Fruit fly (Drosophila melanogaster) whole organism, prepupa: ENCODE results near the gene CG1983.

Experiments
- Blimp-1 ChIP-seq: fragments of 200-800 bp; sonication (Bioruptor generic); optimal IDR thresholded peaks from 3 replicates; lab custom pipeline; 2017; ENCODE audit warnings: missing biosample characterization, missing genetic modification characterization, mild to moderate bottlenecking, moderate library complexity, missing genetic modification reagents
- CG10631 ChIP-seq: fragments of 200-800 bp; sonication (Bioruptor generic); optimal IDR thresholded peaks from 2 replicates; lab custom pipeline; 2016; ENCODE audit warnings: missing biosample characterization, missing genetic modification characterization
- CG10669 ChIP-seq: fragments of 200-800 bp; sonication (Bioruptor generic); optimal IDR thresholded peaks from 3 replicates; lab custom pipeline; 2018; ENCODE audit warnings: missing biosample characterization, mild to moderate bottlenecking, missing genetic modification characterization, moderate library complexity
- CG11294 ChIP-seq: fragments of 200-800 bp; sonication (Bioruptor generic); IDR thresholded peaks from 2 replicates; pipeline ENCODE4 v1.3.6; 2022; ENCODE audit warnings: missing biosample characterization, missing genetic modification characterization
- CG11902 ChIP-seq: fragments of 200-800 bp; sonication (Bioruptor generic); optimal IDR thresholded peaks from 3 replicates; lab custom pipeline; 2016; ENCODE audit warnings: missing biosample characterization, missing genetic modification characterization
- CG15336 ChIP-seq: fragments of 200-800 bp; sonication (Bioruptor generic); IDR thresholded peaks from 2 replicates; pipeline ENCODE4 v1.3.6; 2022; ENCODE audit warnings: missing biosample characterization, missing genetic modification characterization
- CG1621 ChIP-seq: fragments of 200-800 bp; sonication (Bioruptor generic); optimal IDR thresholded peaks from 3 replicates; lab custom pipeline; 2018; ENCODE audit warnings: missing biosample characterization, mild to moderate bottlenecking, missing genetic modification characterization
- CG3032 ChIP-seq: fragments of 200-800 bp; optimal IDR thresholded peaks from 2 replicates; lab custom pipeline; 2019; ENCODE audit warnings: missing biosample characterization, mild to moderate bottlenecking, missing genetic modification characterization, moderate library complexity
- CG31627 ChIP-seq: fragments of 200-800 bp; sonication (Bioruptor generic); optimal IDR thresholded peaks from 3 replicates; lab custom pipeline; 2016; ENCODE audit warnings: missing biosample characterization, missing genetic modification characterization
- CG34406 ChIP-seq: fragments of 200-800 bp; sonication (Bioruptor generic); optimal IDR thresholded peaks from 3 replicates; lab custom pipeline; 2016; ENCODE audit warnings: missing biosample characterization, missing genetic modification characterization
- CG3919 ChIP-seq: fragments of 200-800 bp; sonication (Bioruptor generic); optimal IDR thresholded peaks from 3 replicates; lab custom pipeline; 2016; ENCODE audit warnings: missing biosample characterization, missing genetic modification characterization
- CG4318 ChIP-seq: fragments of 200-800 bp; sonication (Bioruptor generic); optimal IDR thresholded peaks from 3 replicates; lab custom pipeline; 2017; ENCODE audit warnings: missing biosample characterization, mild to moderate bottlenecking, missing genetic modification characterization
- CG6163 ChIP-seq: fragments of 200-800 bp; sonication (Bioruptor generic); IDR thresholded peaks from 3 replicates; pipeline ENCODE4 v1.3.6; 2022; ENCODE audit warnings: missing biosample characterization, missing genetic modification characterization
- CG6276 ChIP-seq: fragments of 200-800 bp; sonication (Bioruptor generic); optimal IDR thresholded peaks from 2 replicates; lab custom pipeline; 2017; ENCODE audit warnings: missing biosample characterization, mild to moderate bottlenecking, missing genetic modification characterization
- CG6792 ChIP-seq: fragments of 200-800 bp; sonication (Bioruptor generic); optimal IDR thresholded peaks from 3 replicates; lab custom pipeline; 2016; ENCODE audit warnings: missing biosample characterization, missing genetic modification characterization
- CG6808 ChIP-seq: fragments of 200-800 bp; sonication (Bioruptor generic); optimal IDR thresholded peaks from 3 replicates; lab custom pipeline; 2017; ENCODE audit warnings: missing biosample characterization, missing genetic modification characterization, mild to moderate bottlenecking, moderate library complexity, missing genetic modification reagents
- CG8119 ChIP-seq: fragments of 200-800 bp; sonication (Bioruptor generic); IDR thresholded peaks from 3 replicates; pipeline ENCODE4 v1.3.6; 2022; ENCODE audit warnings: missing biosample characterization, missing genetic modification characterization
- CG8632 ChIP-seq: fragments of 200-800 bp; sonication (Bioruptor generic); optimal IDR thresholded peaks from 3 replicates; lab custom pipeline; 2016; ENCODE audit warnings: missing biosample characterization, missing genetic modification characterization
- CG9139 ChIP-seq: fragments of 200-800 bp; sonication (Bioruptor generic); optimal IDR thresholded peaks from 3 replicates; lab custom pipeline; 2017; ENCODE audit warnings: missing biosample characterization, mild to moderate bottlenecking, missing genetic modification characterization
- Eip78C ChIP-seq: fragments of 200-800 bp; sonication (Bioruptor generic); peaks from one replicate; lab custom pipeline; 2016; ENCODE audit warnings: missing biosample characterization, missing genetic modification characterization
- Eip93F ChIP-seq: fragments of 200-800 bp; sonication (Bioruptor generic); optimal IDR thresholded peaks from 2 replicates; lab custom pipeline; 2016; ENCODE audit warnings: missing biosample characterization, mild to moderate bottlenecking, missing genetic modification characterization
- Ets21C ChIP-seq: fragments of 200-800 bp; sonication (Bioruptor generic); optimal IDR thresholded peaks from 3 replicates; lab custom pipeline; 2016; ENCODE audit warnings: missing biosample characterization, missing genetic modification characterization
- Ets96B ChIP-seq: fragments of 200-800 bp; optimal IDR thresholded peaks from 2 replicates; lab custom pipeline; 2019; ENCODE audit warnings: missing biosample characterization, mild to moderate bottlenecking, missing genetic modification characterization, moderate library complexity
- Hr38 ChIP-seq: sonication (Bioruptor generic); optimal IDR thresholded peaks from 2 replicates; lab custom pipeline; 2016; ENCODE audit warnings: missing biosample characterization, missing genetic modification characterization
- Hr4 ChIP-seq: fragments of 200-800 bp; sonication (Bioruptor generic); optimal IDR thresholded peaks from 3 replicates; lab custom pipeline; 2016; ENCODE audit warnings: missing biosample characterization, missing genetic modification characterization
- Lpt ChIP-seq: fragments of 200-800 bp; sonication (Bioruptor generic); optimal IDR thresholded peaks from 3 replicates; lab custom pipeline; 2016; ENCODE audit warnings: missing biosample characterization, missing genetic modification characterization
- OdsH ChIP-seq: fragments of 200-800 bp; sonication (Bioruptor generic); optimal IDR thresholded peaks from 3 replicates; lab custom pipeline; 2016; ENCODE audit warnings: missing biosample characterization, missing genetic modification characterization
- Smox ChIP-seq: fragments of 200-800 bp; sonication (Bioruptor generic); optimal IDR thresholded peaks from 3 replicates; lab custom pipeline; 2016; ENCODE audit warnings: missing biosample characterization, missing genetic modification characterization
- Sox102F ChIP-seq: fragments of 200-800 bp; sonication (Bioruptor generic); optimal IDR thresholded peaks from 2 replicates; lab custom pipeline; 2016; ENCODE audit warnings: missing biosample characterization, mild to moderate bottlenecking, missing genetic modification characterization
- Sox14 ChIP-seq: fragments of 200-800 bp; sonication (Bioruptor generic); optimal IDR thresholded peaks from 3 replicates; lab custom pipeline; 2016; ENCODE audit warnings: missing biosample characterization, missing genetic modification characterization
- Sox15 ChIP-seq: fragments of 200-800 bp; sonication (Bioruptor generic); optimal IDR thresholded peaks from 3 replicates; lab custom pipeline; 2016; ENCODE audit warnings: missing biosample characterization, missing genetic modification characterization
- achi ChIP-seq: fragments of 200-800 bp; sonication (Bioruptor generic); optimal IDR thresholded peaks from 3 replicates; lab custom pipeline; 2016; ENCODE audit warnings: missing biosample characterization, missing genetic modification characterization
- acj6 ChIP-seq: fragments of 200-800 bp; sonication (Bioruptor generic); optimal IDR thresholded peaks from 3 replicates; lab custom pipeline; 2016; ENCODE audit warnings: missing biosample characterization, missing genetic modification characterization
- dac ChIP-seq: fragments of 200-800 bp; sonication (Bioruptor generic); optimal IDR thresholded peaks from 2 replicates; lab custom pipeline; 2017; ENCODE audit warnings: missing biosample characterization, mild to moderate bottlenecking, missing genetic modification characterization
- dsx ChIP-seq: fragments of 200-800 bp; optimal IDR thresholded peaks from 3 replicates; lab custom pipeline; 2019; ENCODE audit warnings: missing biosample characterization, mild to moderate bottlenecking, missing genetic modification characterization, moderate library complexity; ENCODE audit not compliant: poor library complexity, severe bottlenecking
- eg ChIP-seq: fragments of 200-800 bp; sonication (Bioruptor generic); IDR thresholded peaks from 3 replicates; pipeline ENCODE4 v1.3.6; 2022; ENCODE audit warnings: missing biosample characterization, missing genetic modification characterization
- esn ChIP-seq: fragments of 200-800 bp; sonication (Bioruptor generic); optimal IDR thresholded peaks from 2 replicates; lab custom pipeline; 2016; ENCODE audit warnings: missing biosample characterization, mild to moderate bottlenecking, missing genetic modification characterization, moderate library complexity
- fd85E ChIP-seq: fragments of 200-800 bp; sonication (Bioruptor generic); optimal IDR thresholded peaks from 3 replicates; lab custom pipeline; 2016; ENCODE audit warnings: missing biosample characterization, missing genetic modification characterization
- fkh ChIP-seq: fragments of 200-800 bp; sonication (Bioruptor generic); optimal IDR thresholded peaks from 3 replicates; lab custom pipeline; 2017; ENCODE audit warnings: missing biosample characterization, mild to moderate bottlenecking, missing genetic modification characterization, moderate library complexity
- lz ChIP-seq: fragments of 200-800 bp; sonication (Bioruptor generic); optimal IDR thresholded peaks from 3 replicates; lab custom pipeline; 2016; ENCODE audit warnings: missing biosample characterization, missing genetic modification characterization
- net ChIP-seq: fragments of 200-800 bp; sonication (Bioruptor generic); optimal IDR thresholded peaks from 3 replicates; lab custom pipeline; 2016; ENCODE audit warnings: missing biosample characterization, missing genetic modification characterization
- salr ChIP-seq, 2 experiments: fragments of 200-800 bp; sonication (Bioruptor generic); optimal IDR thresholded peaks; 3 replicates each; lab custom pipeline; 2016 to 2018; ENCODE audit warnings: missing biosample characterization in 2 of 2, missing genetic modification characterization in 2 of 2, mild to moderate bottlenecking in 1 of 2
- spab ChIP-seq: fragments of 200-800 bp; sonication (Bioruptor generic); optimal IDR thresholded peaks from 2 replicates; lab custom pipeline; 2017; ENCODE audit warnings: missing biosample characterization, mild to moderate bottlenecking, missing genetic modification characterization, missing genetic modification reagents
- ss ChIP-seq, 2 experiments: fragments of 200-800 bp; sonication (Bioruptor generic); optimal IDR thresholded peaks; 2 replicates in 1 of 2; 3 replicates in 1 of 2; lab custom pipeline; 2017 to 2018; ENCODE audit warnings: mild to moderate bottlenecking in 2 of 2, missing biosample characterization in 2 of 2, missing genetic modification characterization in 2 of 2, moderate library complexity in 1 of 2
- svp ChIP-seq: fragments of 200-800 bp; sonication (Bioruptor generic); peaks from one replicate; lab custom pipeline; 2016; ENCODE audit warnings: missing biosample characterization, missing genetic modification characterization
- vri ChIP-seq: fragments of 200-800 bp; sonication (Bioruptor generic); optimal IDR thresholded peaks from 3 replicates; lab custom pipeline; 2016; ENCODE audit warnings: missing biosample characterization, mild to moderate bottlenecking, missing genetic modification characterization

Gene CG1983

DNA sequence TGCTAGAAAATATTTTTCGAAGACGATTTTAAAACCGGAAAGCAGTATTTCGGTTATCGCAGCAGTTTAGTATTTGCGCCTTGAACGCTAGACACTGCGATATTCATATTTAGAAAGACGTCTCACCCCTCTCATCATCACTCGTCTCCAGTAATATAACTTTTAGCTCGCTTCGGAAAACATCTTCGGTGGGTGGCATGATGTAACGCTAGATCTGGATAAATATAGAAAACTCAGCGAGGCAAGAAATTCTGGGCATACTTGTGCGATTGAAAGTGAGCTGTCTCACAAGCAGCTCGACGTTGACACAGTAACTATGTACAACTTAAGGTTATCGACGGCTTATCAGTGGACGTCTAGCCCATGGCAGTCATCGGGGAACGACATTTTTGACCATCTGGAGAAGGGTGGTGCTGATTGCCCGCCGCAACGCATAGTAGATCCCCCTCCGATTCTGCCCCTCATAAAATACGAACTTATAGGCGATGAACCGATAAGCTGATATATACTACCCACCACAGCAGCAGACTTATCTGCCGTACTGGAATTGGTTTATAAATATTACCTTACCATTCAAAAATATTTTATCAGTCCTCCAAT lies 26.6 kb upstream of the CG1983 start:
- peak; percentile 19 for TF ChIP-seq svp (GFP tag; lab: Kevin White, UChicago)
- no peak for TF ChIP-seq CG15336 (GFP tag; lab: Robert Waterston, UW)

DNA sequence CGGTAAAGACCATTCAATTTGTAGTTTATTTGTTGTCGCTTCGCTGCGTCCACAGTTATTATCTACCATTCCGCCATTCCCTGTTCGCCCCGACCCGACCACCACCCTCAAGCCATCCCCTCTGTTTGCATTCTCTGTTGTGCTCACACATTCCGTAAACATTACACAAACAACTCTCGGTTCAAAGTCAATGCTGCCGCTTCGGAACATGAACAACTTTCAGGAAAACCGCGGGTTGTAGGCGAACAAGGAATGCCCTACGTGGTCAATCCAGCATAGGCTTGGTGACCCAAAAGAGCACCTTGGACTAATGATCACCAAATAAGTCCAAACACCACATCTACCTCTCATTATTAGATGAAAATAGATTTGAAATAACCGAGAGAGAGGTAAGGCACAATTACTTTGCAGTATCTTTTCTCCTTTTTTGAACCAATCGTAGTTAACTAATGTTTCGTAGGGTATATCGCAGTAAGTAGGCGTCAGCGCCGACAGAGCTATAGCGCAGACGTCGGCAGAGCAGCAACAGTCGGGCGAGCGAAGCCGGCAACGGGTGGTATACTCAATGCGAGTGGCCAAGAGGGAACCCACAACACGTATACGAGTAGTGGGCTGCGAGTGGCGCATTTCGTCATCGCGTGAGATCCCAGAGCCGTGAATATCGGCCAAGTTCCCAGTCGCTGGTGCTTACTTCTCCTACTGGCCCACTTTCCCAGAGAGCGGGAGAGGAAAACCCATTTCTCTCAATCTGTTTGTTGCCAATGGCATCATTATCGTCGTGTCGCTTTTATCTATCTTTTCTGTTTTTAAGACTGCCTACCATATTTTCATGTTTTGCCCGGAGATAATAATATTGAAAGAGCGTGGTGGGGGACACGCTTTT lies 25.8 kb upstream of the CG1983 start:
- peak; percentile 70 for TF ChIP-seq CG11294 (GFP tag; lab: Robert Waterston, UW)
- peak; percentile 59 for TF ChIP-seq dac (GFP tag; lab: Kevin White, UChicago)
- TF ChIP-seq net (GFP tag; lab: Kevin White, UChicago), result peak; percentile 69
- TF ChIP-seq Ets21C, result no peak
- peak; percentile 46 for TF ChIP-seq CG1621
- TF ChIP-seq eg (GFP tag; lab: Robert Waterston, UW), result peak; percentile 75; the same call in 2 of the 3 replicates
- peak; percentile 94 for TF ChIP-seq Eip78C (GFP tag; lab: Kevin White, UChicago)
- TF ChIP-seq CG6808, result peak; percentile 66
- TF ChIP-seq achi (GFP tag; lab: Kevin White, UChicago), result peak; percentile 80
- TF ChIP-seq CG9139 (GFP tag; lab: Kevin White, UChicago), result peak; percentile 2
- peak; percentile 58 for TF ChIP-seq CG34406 (GFP tag; lab: Kevin White, UChicago)
- no peak for TF ChIP-seq Hr38
- TF ChIP-seq CG3032, result peak; percentile 69
- peak; percentile 74 for TF ChIP-seq CG3919 (GFP tag; lab: Kevin White, UChicago)
- TF ChIP-seq acj6, result peak; percentile 60
- no peak for TF ChIP-seq Sox102F (GFP tag; lab: Kevin White, UChicago)
- TF ChIP-seq CG11902 (GFP tag; lab: Kevin White, UChicago), result peak; percentile 69
- no peak for TF ChIP-seq Eip93F (GFP tag; lab: Kevin White, UChicago)
- TF ChIP-seq fkh (GFP tag; lab: Kevin White, UChicago), result peak; percentile 99
- TF ChIP-seq CG10669 (GFP tag; lab: Kevin White, UChicago), result peak; percentile 72
- peak; percentile 64; the same call in 1 of the 2 replicates for TF ChIP-seq CG15336 (GFP tag; lab: Robert Waterston, UW)
- peak; percentile 24 for TF ChIP-seq vri
- peak in 1 of 2 experiments; percentile 63 for TF ChIP-seq salr (GFP tag; optimal IDR thresholded peaks at IDR 0.05; lab: Kevin White, UChicago)
- TF ChIP-seq CG8632, result peak; percentile 14
- peak; percentile 84 for TF ChIP-seq CG6163 (GFP tag; lab: Robert Waterston, UW)
- TF ChIP-seq dsx (GFP tag; lab: Kevin White, UChicago), result peak; percentile 60
- peak; percentile 70 for TF ChIP-seq CG6792 (GFP tag; lab: Kevin White, UChicago)
- TF ChIP-seq CG4318, result peak; percentile 63
- TF ChIP-seq CG8119, result peak; percentile 77
- TF ChIP-seq spab (GFP tag; lab: Kevin White, UChicago), result peak; percentile 48
- TF ChIP-seq fd85E, result peak; percentile 13
- peak; percentile 59 for TF ChIP-seq lz (GFP tag; lab: Kevin White, UChicago)
- TF ChIP-seq Hr4 (GFP tag; lab: Kevin White, UChicago), result peak; percentile 78
- no peak for TF ChIP-seq Blimp-1
- peak; percentile 61 to 72 for TF ChIP-seq ss (GFP tag; optimal IDR thresholded peaks at IDR 0.05; lab: Kevin White, UChicago)
- peak; percentile 39 for TF ChIP-seq CG31627 (GFP tag; lab: Kevin White, UChicago)
- TF ChIP-seq Ets96B, result peak; percentile 75
- peak; percentile 40 for TF ChIP-seq Sox14
- peak; percentile 80 for TF ChIP-seq Lpt (GFP tag; lab: Kevin White, UChicago)
- TF ChIP-seq Smox (GFP tag; lab: Kevin White, UChicago), result peak; percentile 33
- peak; percentile 67 for TF ChIP-seq svp (GFP tag; lab: Kevin White, UChicago)
- TF ChIP-seq OdsH (GFP tag; lab: Kevin White, UChicago), result peak; percentile 56
- TF ChIP-seq CG6276 (GFP tag; lab: Kevin White, UChicago), result peak; percentile 84
- TF ChIP-seq Sox15 (GFP tag; lab: Kevin White, UChicago), result peak; percentile 65
- peak; percentile 61 for TF ChIP-seq esn (GFP tag; lab: Kevin White, UChicago)
- peak; percentile 64 for TF ChIP-seq CG10631 (GFP tag; lab: Kevin White, UChicago)
